Fruit fly (Drosophila melanogaster): Measurements from ENCODE around the gene Or67d.

Gene Or67d

dm6 chr3L:10247579-10247978, 25.4 kb upstream of the Or67d start (continued):
- TF ChIP-seq achi (GFP tag; optimal IDR thresholded peaks at IDR 0.05) (peak; percentile 40), Blimp-1 (GFP tag; optimal IDR thresholded peaks at IDR 0.05) (no peak), vri (GFP tag; optimal IDR thresholded peaks at IDR 0.05) (no peak), CG3919 (GFP tag; optimal IDR thresholded peaks at IDR 0.05) (no peak), CG6792 (GFP tag; optimal IDR thresholded peaks at IDR 0.05) (peak; percentile 3), Sox15 (GFP tag; optimal IDR thresholded peaks at IDR 0.05) (no peak), Ets21C (GFP tag; optimal IDR thresholded peaks at IDR 0.05) (no peak), dsx (GFP tag; optimal IDR thresholded peaks at IDR 0.05; ENCODE audit: poor library complexity, severe bottlenecking) (no peak), CG4318 (GFP tag; optimal IDR thresholded peaks at IDR 0.05) (no peak), CG1621 (tag; optimal IDR thresholded peaks at IDR 0.05) (peak; percentile 9), Lpt (GFP tag; optimal IDR thresholded peaks at IDR 0.05) (no peak), CG11762 (GFP tag; optimal IDR thresholded peaks at IDR 0.05; ENCODE audit: insufficient read depth) (no peak), Ets96B (tag; optimal IDR thresholded peaks at IDR 0.05) (no peak), CG8319 (GFP tag; optimal IDR thresholded peaks at IDR 0.05) (no peak)

dm6 chr3L:10249836-10250235, 23.2 kb upstream of the Or67d start:
- TF ChIP-seq CG6792 (GFP tag; optimal IDR thresholded peaks at IDR 0.05) (no peak), dac (GFP tag; optimal IDR thresholded peaks at IDR 0.05) (no peak), Ets96B (tag; optimal IDR thresholded peaks at IDR 0.05) (no peak), Hr38 (GFP tag; optimal IDR thresholded peaks at IDR 0.05) (no peak), Met (GFP tag; optimal IDR thresholded peaks at IDR 0.05) (no peak), Eip75B (GFP tag; optimal IDR thresholded peaks at IDR 0.05) (no peak), spab (GFP tag; optimal IDR thresholded peaks at IDR 0.05) (no peak), CG9139 (GFP tag; optimal IDR thresholded peaks at IDR 0.05) (no peak)

- peak; percentile 16 for TF ChIP-seq Eip78C (GFP tag)
- TF ChIP-seq spab (GFP tag; optimal IDR thresholded peaks at IDR 0.05) = no peak
Observed at dm6 chr3L:10254131-10254530, 18.9 kb upstream of the Or67d start.

dm6 chr3L:10258738-10259137, 14.3 kb upstream of the Or67d start:
- TF ChIP-seq CG11762 (GFP tag; optimal IDR thresholded peaks at IDR 0.05; ENCODE audit: insufficient read depth) (no peak), Eip78C (GFP tag) (peak; percentile 57), CG6163 (GFP tag; IDR thresholded peaks at IDR 0.05) (0 out of 3 replicates have a peak, but pooled peaks have one; percentile 25), ss (GFP tag; optimal IDR thresholded peaks at IDR 0.05) (peak; percentile 13 to 34), vri (GFP tag; optimal IDR thresholded peaks at IDR 0.05) (no peak), Sox102F (GFP tag; optimal IDR thresholded peaks at IDR 0.05) (no peak), CG3919 (GFP tag; optimal IDR thresholded peaks at IDR 0.05) (no peak), fd85E (GFP tag; optimal IDR thresholded peaks at IDR 0.05) (no peak)

- TF ChIP-seq CG1621 (tag; optimal IDR thresholded peaks at IDR 0.05) (no peak), CG8319 (GFP tag; optimal IDR thresholded peaks at IDR 0.05) (no peak), svp (GFP tag) (peak; percentile 59), Eip78C (GFP tag) (peak; percentile 84), lz (GFP tag; optimal IDR thresholded peaks at IDR 0.05) (no peak), dsx (GFP tag; optimal IDR thresholded peaks at IDR 0.05; ENCODE audit: poor library complexity, severe bottlenecking) (peak; percentile 4), ss (GFP tag; optimal IDR thresholded peaks at IDR 0.05) (peak in 1 of 2 experiments; percentile 30), CG34406 (GFP tag; optimal IDR thresholded peaks at IDR 0.05) (no peak), dac (GFP tag; optimal IDR thresholded peaks at IDR 0.05) (no peak)
Observed at dm6 chr3L:10261219-10261618, 11.8 kb upstream of the Or67d start.

dm6 chr3L:10262827-10263226, 10.2 kb upstream of the Or67d start:
- peak; percentile 15 for TF ChIP-seq CG8632 (GFP tag; optimal IDR thresholded peaks at IDR 0.05)
- peak; percentile 27 for TF ChIP-seq topi (GFP tag; optimal IDR thresholded peaks at IDR 0.05)
- peak; percentile 10 for TF ChIP-seq cyc (GFP tag; optimal IDR thresholded peaks at IDR 0.05)
- no peak for TF ChIP-seq CG7368 (GFP tag; optimal IDR thresholded peaks at IDR 0.05)
- TF ChIP-seq fd59A (GFP tag; optimal IDR thresholded peaks at IDR 0.05) = no peak
- TF ChIP-seq CG10631 (GFP tag; optimal IDR thresholded peaks at IDR 0.05) = peak; percentile 30
- peak; percentile 75 for TF ChIP-seq Eip78C (GFP tag)
- TF ChIP-seq CG11294 (GFP tag; IDR thresholded peaks at IDR 0.05) = no peak
- TF ChIP-seq vri (GFP tag; optimal IDR thresholded peaks at IDR 0.05) = no peak
- TF ChIP-seq CG10669 (GFP tag; optimal IDR thresholded peaks at IDR 0.05) = peak; percentile 31
- TF ChIP-seq achi (GFP tag; optimal IDR thresholded peaks at IDR 0.05) = peak; percentile 8
- TF ChIP-seq fd85E (GFP tag; optimal IDR thresholded peaks at IDR 0.05) = no peak
- no peak for TF ChIP-seq Sox102F (GFP tag; optimal IDR thresholded peaks at IDR 0.05)
- peak; percentile 14 for TF ChIP-seq Met (GFP tag; optimal IDR thresholded peaks at IDR 0.05)
- TF ChIP-seq Ets96B (tag; optimal IDR thresholded peaks at IDR 0.05) = peak; percentile 39
- peak; percentile 16 for TF ChIP-seq OdsH (GFP tag; optimal IDR thresholded peaks at IDR 0.05)
- TF ChIP-seq esn (GFP tag; optimal IDR thresholded peaks at IDR 0.05) = peak; percentile 51
- peak; percentile 16 for TF ChIP-seq Smox (GFP tag; optimal IDR thresholded peaks at IDR 0.05)
- peak in 1 of 2 experiments; percentile 11 for TF ChIP-seq ss (GFP tag; optimal IDR thresholded peaks at IDR 0.05)
- peak; percentile 43 for TF ChIP-seq CG3032 (tag; optimal IDR thresholded peaks at IDR 0.05)
- no peak for TF ChIP-seq fkh (GFP tag; optimal IDR thresholded peaks at IDR 0.05)

All from whole organism, prepupa.